Worm (Caenorhabditis elegans): ENCODE results near the gene pik-1.

pik-1 gene

ce11 chrIV:13415739-13416271 is at the start of gene pik-1, which contains the start of gene aptf-2:
Gene pik-1 (plus strand): TSS chrIV:13416041.
Gene aptf-2 (minus strand): TSS chrIV:13416051.
- no peak for TF ChIP-seq tra-4 (tag; optimal IDR thresholded peaks at IDR 0.05)
- TF ChIP-seq B0310.2 (tag; optimal IDR thresholded peaks at IDR 0.05) = no peak
- TF ChIP-seq hmbx-1 (tag; optimal IDR thresholded peaks at IDR 0.05) = no peak
- TF ChIP-seq scrt-1 (GFP tag; IDR thresholded peaks at IDR 0.05) = no peak

DNA sequence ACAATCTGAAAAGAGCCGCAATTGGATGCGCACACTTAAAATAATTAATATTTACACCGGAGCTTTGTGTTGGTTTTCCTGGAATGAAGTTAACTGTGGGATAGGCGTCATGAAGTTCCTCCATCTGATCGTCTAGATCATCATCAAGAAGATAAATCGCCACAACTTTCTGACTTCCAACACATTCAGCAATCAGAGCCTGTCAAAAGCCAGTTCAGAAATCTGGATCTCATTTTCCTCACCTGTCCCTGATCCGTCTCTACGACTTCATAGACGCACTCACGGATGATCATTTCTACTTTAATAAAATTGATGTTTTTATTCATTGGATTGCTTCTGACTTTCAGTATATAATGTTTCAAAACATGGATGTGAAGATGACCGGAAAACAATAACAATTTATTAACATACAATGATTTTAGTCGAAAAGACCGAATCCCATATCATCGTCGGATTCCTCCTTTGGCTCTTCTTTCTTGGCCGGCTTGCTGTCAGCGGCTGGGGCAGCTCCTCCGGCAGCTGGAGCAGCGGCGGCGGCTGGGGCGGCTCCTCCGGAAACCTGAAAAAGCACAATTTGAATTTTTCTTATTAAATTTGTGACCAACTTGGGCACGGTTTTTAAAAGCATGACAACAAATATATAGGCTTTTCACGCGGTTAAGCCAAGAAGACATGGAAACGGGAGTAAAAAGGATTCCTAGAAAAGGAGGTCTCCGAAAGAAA is 46.6 kb upstream of the pik-1 start, which contains the start of gene agt-1:
Gene agt-1, minus strand, starts transcription at position 293 of the 723 bp plus-strand sequence.
- no peak for TF ChIP-seq B0310.2 (tag; optimal IDR thresholded peaks at IDR 0.05)
- no peak for TF ChIP-seq pes-1 (GFP tag; IDR thresholded peaks at IDR 0.05)
- no peak for TF ChIP-seq tra-4 (tag; optimal IDR thresholded peaks at IDR 0.05)

- TF ChIP-seq ceh-13 (GFP tag; optimal IDR thresholded peaks at IDR 0.05) (no peak), scrt-1 (GFP tag; IDR thresholded peaks at IDR 0.05) (no peak), tbx-11 (GFP tag; IDR thresholded peaks at IDR 0.05) (no peak), tra-4 (tag; optimal IDR thresholded peaks at IDR 0.05) (no peak), hnd-1 (tag; optimal IDR thresholded peaks at IDR 0.05) (no peak), flt-1 (GFP tag; IDR thresholded peaks at IDR 0.05) (no peak), aly-1 (tag; optimal IDR thresholded peaks at IDR 0.05) (no peak)
These were observed 45.6 kb upstream of the pik-1 start, which contains the start of the genes rla-2, popl-7 and Y62E10A.24 for ce11 chrIV:13370235-13370739. Gene rla-2 (minus strand): TSS chrIV:13370285. Gene popl-7 (plus strand): TSS chrIV:13370689. Gene Y62E10A.24 (plus strand): TSS chrIV:13370710.

ce11 chrIV:13371699-13372098 is 44.1 kb upstream of the pik-1 start, which contains the start of gene Y62E10A.6:
Gene Y62E10A.6 (plus strand): TSS chrIV:13371999.
- TF ChIP-seq ceh-36 (tag; optimal IDR thresholded peaks at IDR 0.05) (no peak), tbx-37 (GFP tag; conservative IDR thresholded peaks at IDR 0.05) (no peak), aly-1 (tag; optimal IDR thresholded peaks at IDR 0.05) (no peak), F13C5.2 (tag; optimal IDR thresholded peaks at IDR 0.05) (no peak), ets-7 (tag; optimal IDR thresholded peaks at IDR 0.05) (no peak), hmbx-1 (tag; optimal IDR thresholded peaks at IDR 0.05) (no peak)

ce11 chrIV:13374918-13375317 is 40.9 kb upstream of the pik-1 start:
- no peak for TF ChIP-seq tra-4 (tag; optimal IDR thresholded peaks at IDR 0.05)
- no peak for TF ChIP-seq hmbx-1 (tag; optimal IDR thresholded peaks at IDR 0.05)
- no peak for TF ChIP-seq tbx-11 (GFP tag; IDR thresholded peaks at IDR 0.05)
- TF ChIP-seq F13C5.2 (tag; optimal IDR thresholded peaks at IDR 0.05) = no peak
- TF ChIP-seq ceh-36 (tag; optimal IDR thresholded peaks at IDR 0.05) = no peak
- TF ChIP-seq hnd-1 (tag; optimal IDR thresholded peaks at IDR 0.05) = no peak
- TF ChIP-seq hmg-4 (GFP tag; optimal IDR thresholded peaks at IDR 0.05) = no peak
- TF ChIP-seq scrt-1 (GFP tag; IDR thresholded peaks at IDR 0.05) = no peak
- no peak for TF ChIP-seq pes-1 (GFP tag; IDR thresholded peaks at IDR 0.05)
- TF ChIP-seq flt-1 (GFP tag; IDR thresholded peaks at IDR 0.05) = no peak
- no peak for TF ChIP-seq ceh-13 (GFP tag; optimal IDR thresholded peaks at IDR 0.05)
- TF ChIP-seq ama-1 (optimal IDR thresholded peaks at IDR 0.05) = no peak
- TF ChIP-seq sea-1 (GFP tag; conservative IDR thresholded peaks at IDR 0.05) = no peak

- no peak for TF ChIP-seq hmbx-1 (tag; optimal IDR thresholded peaks at IDR 0.05)
- no peak for TF ChIP-seq tbx-37 (GFP tag; conservative IDR thresholded peaks at IDR 0.05)
- TF ChIP-seq tra-4 (tag; optimal IDR thresholded peaks at IDR 0.05) = no peak
- TF ChIP-seq ceh-36 (tag; optimal IDR thresholded peaks at IDR 0.05) = no peak
- no peak for TF ChIP-seq tbx-11 (GFP tag; IDR thresholded peaks at IDR 0.05)
- no peak for TF ChIP-seq flt-1 (GFP tag; IDR thresholded peaks at IDR 0.05)
- TF ChIP-seq sea-1 (GFP tag; conservative IDR thresholded peaks at IDR 0.05) = no peak
- TF ChIP-seq ets-7 (tag; optimal IDR thresholded peaks at IDR 0.05) = no peak
- no peak for TF ChIP-seq ama-1 (optimal IDR thresholded peaks at IDR 0.05)
- no peak for TF ChIP-seq aly-1 (tag; optimal IDR thresholded peaks at IDR 0.05)
- TF ChIP-seq ceh-13 (GFP tag; optimal IDR thresholded peaks at IDR 0.05) = no peak
- TF ChIP-seq hnd-1 (tag; optimal IDR thresholded peaks at IDR 0.05) = no peak
- TF ChIP-seq hmg-4 (GFP tag; optimal IDR thresholded peaks at IDR 0.05) = no peak
- TF ChIP-seq pes-1 (GFP tag; IDR thresholded peaks at IDR 0.05) = no peak
- no peak for TF ChIP-seq B0310.2 (tag; optimal IDR thresholded peaks at IDR 0.05)
- TF ChIP-seq scrt-1 (GFP tag; IDR thresholded peaks at IDR 0.05) = no peak
- TF ChIP-seq F13C5.2 (tag; optimal IDR thresholded peaks at IDR 0.05) = no peak
These were observed 38.1 kb upstream of the pik-1 start, which contains the start of gene mau-8 for ce11 chrIV:13377716-13378115. Gene mau-8 (plus strand): TSS chrIV:13378016.

- TF ChIP-seq B0310.2 (tag; optimal IDR thresholded peaks at IDR 0.05) = no peak
- peak; percentile 28 for TF ChIP-seq ama-1 (optimal IDR thresholded peaks at IDR 0.05)
These were observed 35.3 kb upstream of the pik-1 start for ce11 chrIV:13380506-13380905.

- TF ChIP-seq pes-1 (GFP tag; IDR thresholded peaks at IDR 0.05) = no peak
- no peak for TF ChIP-seq tbx-37 (GFP tag; conservative IDR thresholded peaks at IDR 0.05)
- no peak for TF ChIP-seq ceh-13 (GFP tag; optimal IDR thresholded peaks at IDR 0.05)
- TF ChIP-seq hmbx-1 (tag; optimal IDR thresholded peaks at IDR 0.05) = no peak
- no peak for TF ChIP-seq flt-1 (GFP tag; IDR thresholded peaks at IDR 0.05)
- TF ChIP-seq F13C5.2 (tag; optimal IDR thresholded peaks at IDR 0.05) = no peak
- TF ChIP-seq aly-1 (tag; optimal IDR thresholded peaks at IDR 0.05) = no peak
- TF ChIP-seq B0310.2 (tag; optimal IDR thresholded peaks at IDR 0.05) = no peak
- TF ChIP-seq scrt-1 (GFP tag; IDR thresholded peaks at IDR 0.05) = no peak
- TF ChIP-seq ceh-36 (tag; optimal IDR thresholded peaks at IDR 0.05) = no peak
- TF ChIP-seq tbx-11 (GFP tag; IDR thresholded peaks at IDR 0.05) = no peak
- TF ChIP-seq ama-1 (optimal IDR thresholded peaks at IDR 0.05) = no peak
- no peak for TF ChIP-seq hmg-4 (GFP tag; optimal IDR thresholded peaks at IDR 0.05)
- TF ChIP-seq ets-7 (tag; optimal IDR thresholded peaks at IDR 0.05) = no peak
- TF ChIP-seq sea-1 (GFP tag; conservative IDR thresholded peaks at IDR 0.05) = no peak
- TF ChIP-seq tra-4 (tag; optimal IDR thresholded peaks at IDR 0.05) = no peak
- TF ChIP-seq hnd-1 (tag; optimal IDR thresholded peaks at IDR 0.05) = no peak
These were observed 34.0 kb upstream of the pik-1 start, which contains the start of gene emc-3 for ce11 chrIV:13381823-13382222. Gene emc-3 (minus strand): TSS chrIV:13381923.

All from whole organism, early embryonic.